Fruit fly (Drosophila melanogaster): ENCODE measurements around the gene CG43084.

Gene CG43084

dm6 chr3L:15690711-15691591, 40.3 kb downstream of the CG43084 start (continued):
- TF ChIP-seq Usf (GFP tag; optimal IDR thresholded peaks at IDR 0.05) = no peak
- TF ChIP-seq ab (GFP tag; optimal IDR thresholded peaks at IDR 0.05) = no peak
- TF ChIP-seq peb (GFP tag; IDR thresholded peaks at IDR 0.05) = no peak
- no peak for TF ChIP-seq Dad (GFP tag; optimal IDR thresholded peaks at IDR 0.05)
- no peak for TF ChIP-seq kni (GFP tag; optimal IDR thresholded peaks at IDR 0.05)
- no peak for TF ChIP-seq CG11695 (GFP tag; IDR thresholded peaks at IDR 0.05)
- TF ChIP-seq hbn (GFP tag; IDR thresholded peaks at IDR 0.05; ENCODE audit: partially characterized antibody) = no peak
- TF ChIP-seq br (optimal IDR thresholded peaks at IDR 0.05) = no peak
- TF ChIP-seq CG4707 (GFP tag; optimal IDR thresholded peaks at IDR 0.05) = no peak
- TF ChIP-seq stc (GFP tag; IDR thresholded peaks at IDR 0.05) = no peak
- no peak for TF ChIP-seq CG11696 (GFP tag; IDR thresholded peaks at IDR 0.05)
- TF ChIP-seq CG8924 (tag; optimal IDR thresholded peaks at IDR 0.05) = peak; percentile 73
- TF ChIP-seq fd64A (GFP tag; optimal IDR thresholded peaks at IDR 0.05) = no peak
- peak; percentile 3 for TF ChIP-seq Dek (tag; optimal IDR thresholded peaks at IDR 0.05)
- peak; percentile 37 for TF ChIP-seq bcd (GFP tag; optimal IDR thresholded peaks at IDR 0.05)
- TF ChIP-seq CG34224 (GFP tag; IDR thresholded peaks at IDR 0.05; ENCODE audit: partially characterized antibody) = no peak
- TF ChIP-seq CG33557 (GFP tag; optimal IDR thresholded peaks at IDR 0.05) = peak; percentile 39
- TF ChIP-seq fd3F (GFP tag; optimal IDR thresholded peaks at IDR 0.05) = no peak
- TF ChIP-seq Oaz (GFP tag; IDR thresholded peaks at IDR 0.05) = peak; percentile 53
- no peak for TF ChIP-seq CG3065 (GFP tag; optimal IDR thresholded peaks at IDR 0.05)
- peak; percentile 52 for TF ChIP-seq CG15479 (GFP tag; optimal IDR thresholded peaks at IDR 0.05)
- peak; percentile 77 for TF ChIP-seq CG14710 (tag; optimal IDR thresholded peaks at IDR 0.05)
- no peak; the same call in 2 of the 3 replicates for TF ChIP-seq CG2199 (GFP tag; IDR thresholded peaks at IDR 0.05)
- TF ChIP-seq Opbp (GFP tag; IDR thresholded peaks at IDR 0.05; ENCODE audit: partially characterized antibody) = no peak
- TF ChIP-seq eyg (GFP tag; optimal IDR thresholded peaks at IDR 0.05) = no peak
- TF ChIP-seq Blimp-1 (GFP tag; optimal IDR thresholded peaks at IDR 0.05) = peak; percentile 84
- TF ChIP-seq CG30403 (GFP tag; optimal IDR thresholded peaks at IDR 0.05) = peak; percentile 53
- TF ChIP-seq usp (GFP tag; optimal IDR thresholded peaks at IDR 0.05) = no peak
- no peak for TF ChIP-seq CG10274 (GFP tag; optimal IDR thresholded peaks at IDR 0.05)
- no peak for TF ChIP-seq nerfin-2 (GFP tag; IDR thresholded peaks at IDR 0.05; ENCODE audit: partially characterized antibody)
- no peak for TF ChIP-seq tup (GFP tag; optimal IDR thresholded peaks at IDR 0.05)
- no peak for TF ChIP-seq Elba2 (GFP tag; optimal IDR thresholded peaks at IDR 0.05)
- no peak for TF ChIP-seq CG5180 (GFP tag; optimal IDR thresholded peaks at IDR 0.05)
- TF ChIP-seq danr (GFP tag; IDR thresholded peaks at IDR 0.05) = no peak
- TF ChIP-seq cas (GFP tag; IDR thresholded peaks at IDR 0.05) = no peak
- TF ChIP-seq CG30431 (GFP tag; optimal IDR thresholded peaks at IDR 0.05) = no peak
- TF ChIP-seq CG11247 (GFP tag; IDR thresholded peaks at IDR 0.05) = no peak
- TF ChIP-seq abd-A (tag; optimal IDR thresholded peaks at IDR 0.05) = peak; percentile 10
- TF ChIP-seq CG12769 (tag; optimal IDR thresholded peaks at IDR 0.05) = no peak
- no peak for TF ChIP-seq E2f1 (GFP tag; IDR thresholded peaks at IDR 0.05)
- no peak for TF ChIP-seq ap (GFP tag; IDR thresholded peaks at IDR 0.05)
- TF ChIP-seq CG17328 (GFP tag; IDR thresholded peaks at IDR 0.05) = no peak
- TF ChIP-seq CG2712 (tag; optimal IDR thresholded peaks at IDR 0.05) = peak; percentile 64
- no peak for TF ChIP-seq yki (optimal IDR thresholded peaks at IDR 0.05)
- no peak for TF ChIP-seq CG4404 (GFP tag; IDR thresholded peaks at IDR 0.05)
- TF ChIP-seq bab2 (GFP tag; optimal IDR thresholded peaks at IDR 0.05) = no peak
- no peak for TF ChIP-seq Jarid2 (GFP tag; optimal IDR thresholded peaks at IDR 0.05)
- no peak for TF ChIP-seq CG1832 (GFP tag; optimal IDR thresholded peaks at IDR 0.05)
- TF ChIP-seq CG1602 (GFP tag; optimal IDR thresholded peaks at IDR 0.05) = no peak
- TF ChIP-seq cad (GFP tag; optimal IDR thresholded peaks at IDR 0.05) = no peak

All from whole organism, embryonic.